Fruit fly (Drosophila melanogaster) whole organism, adult: ENCODE measurements around the gene Ctl1.

Source experiments
- CG11617 ChIP-seq: fragments of 200-800 bp; sonication (Bioruptor generic); optimal IDR thresholded peaks from 2 replicates; lab custom pipeline; 2017; ENCODE audit warnings: mild to moderate bottlenecking, missing biosample characterization, missing genetic modification reagents, missing genetic modification characterization
- CG12768 ChIP-seq: fragments of 200-800 bp; sonication (Bioruptor generic); optimal IDR thresholded peaks from 2 replicates; lab custom pipeline; 2017; ENCODE audit warnings: missing biosample characterization, missing genetic modification characterization, mild to moderate bottlenecking, moderate library complexity, missing genetic modification reagents
- CG14711 ChIP-seq: fragments of 200-800 bp; sonication (Bioruptor generic); optimal IDR thresholded peaks from 2 replicates; lab custom pipeline; 2018; ENCODE audit warnings: missing biosample characterization, mild to moderate bottlenecking, missing genetic modification characterization, moderate library complexity
- CG1620 ChIP-seq: fragments of 200-800 bp; sonication (Bioruptor generic); optimal IDR thresholded peaks from 2 replicates; lab custom pipeline; 2016; ENCODE audit warnings: missing biosample characterization, missing genetic modification characterization
- CG5204 ChIP-seq: fragments of 200-800 bp; sonication (Bioruptor generic); optimal IDR thresholded peaks from 2 replicates; lab custom pipeline; 2016; ENCODE audit warnings: missing biosample characterization, missing genetic modification characterization
- CG7101 ChIP-seq: fragments of 200-800 bp; sonication (Bioruptor generic); optimal IDR thresholded peaks from 2 replicates; lab custom pipeline; 2018; ENCODE audit warnings: missing biosample characterization, mild to moderate bottlenecking, missing genetic modification characterization, moderate library complexity
- Crg-1 ChIP-seq: fragments of 200-800 bp; sonication (Bioruptor generic); optimal IDR thresholded peaks from 2 replicates; lab custom pipeline; 2016; ENCODE audit warnings: missing biosample characterization, missing genetic modification characterization
- Hr96 ChIP-seq: fragments of 200-800 bp; sonication (Bioruptor generic); optimal IDR thresholded peaks from 2 replicates; lab custom pipeline; 2016; ENCODE audit warnings: missing biosample characterization, missing genetic modification characterization
- Mnt ChIP-seq: fragments of 200-800 bp; sonication (Bioruptor generic); optimal IDR thresholded peaks from 2 replicates; lab custom pipeline; 2016; ENCODE audit warnings: missing biosample characterization, mild to moderate bottlenecking, missing genetic modification characterization
- bab1 ChIP-seq: fragments of 200-800 bp; sonication (Bioruptor generic); optimal IDR thresholded peaks from 3 replicates; lab custom pipeline; 2019; ENCODE audit warnings: missing biosample characterization, mild to moderate bottlenecking, missing genetic modification characterization, moderate library complexity
- cic ChIP-seq: fragments of 200-800 bp; sonication (Bioruptor generic); optimal IDR thresholded peaks from 2 replicates; lab custom pipeline; 2017; ENCODE audit warnings: missing biosample characterization, mild to moderate bottlenecking, missing genetic modification characterization, moderate library complexity
- cnc ChIP-seq, 2 experiments: fragments of >200 bp; optimal IDR thresholded peaks; 2 replicates each; lab custom pipeline; 2017
- kay ChIP-seq: fragments of 200-800 bp; sonication (Bioruptor generic); peaks from one replicate; lab custom pipeline; 2016; ENCODE audit warnings: missing biosample characterization, missing genetic modification characterization, borderline replicate concordance
- tj ChIP-seq: fragments of 200-800 bp; sonication (Bioruptor generic); optimal IDR thresholded peaks from 3 replicates; lab custom pipeline; 2017; ENCODE audit warnings: missing biosample characterization, mild to moderate bottlenecking, missing genetic modification characterization, moderate library complexity

- TF ChIP-seq CG11617 (GFP tag; lab: Kevin White, UChicago) (peak; percentile 29), Mnt (GFP tag; lab: Kevin White, UChicago) (peak; percentile 39), CG1620 (no peak), Crg-1 (GFP tag; lab: Kevin White, UChicago) (no peak), tj (GFP tag; lab: Kevin White, UChicago) (no peak), CG14711 (tag; lab: Kevin White, UChicago) (peak; percentile 35), cnc (optimal IDR thresholded peaks at IDR 0.05; lab: Kevin White, UChicago) (no peak), cic (no peak), CG12768 (GFP tag; lab: Kevin White, UChicago) (no peak), bab1 (GFP tag; lab: Kevin White, UChicago) (peak; percentile 39), kay (no peak), CG5204 (GFP tag; lab: Kevin White, UChicago) (peak; percentile 40), CG7101 (tag; lab: Kevin White, UChicago) (peak; percentile 30), Hr96 (GFP tag; lab: Kevin White, UChicago) (no peak)
These were observed 15.4 kb upstream of the Ctl1 start, which contains the start of the genes CG11586 and VhaM9.7-a for dm6 chr3L:4262384-4262783.
